Fruit fly (Drosophila melanogaster): Measurements from ENCODE around the gene Jhbp12.

Jhbp12 gene

DNA sequence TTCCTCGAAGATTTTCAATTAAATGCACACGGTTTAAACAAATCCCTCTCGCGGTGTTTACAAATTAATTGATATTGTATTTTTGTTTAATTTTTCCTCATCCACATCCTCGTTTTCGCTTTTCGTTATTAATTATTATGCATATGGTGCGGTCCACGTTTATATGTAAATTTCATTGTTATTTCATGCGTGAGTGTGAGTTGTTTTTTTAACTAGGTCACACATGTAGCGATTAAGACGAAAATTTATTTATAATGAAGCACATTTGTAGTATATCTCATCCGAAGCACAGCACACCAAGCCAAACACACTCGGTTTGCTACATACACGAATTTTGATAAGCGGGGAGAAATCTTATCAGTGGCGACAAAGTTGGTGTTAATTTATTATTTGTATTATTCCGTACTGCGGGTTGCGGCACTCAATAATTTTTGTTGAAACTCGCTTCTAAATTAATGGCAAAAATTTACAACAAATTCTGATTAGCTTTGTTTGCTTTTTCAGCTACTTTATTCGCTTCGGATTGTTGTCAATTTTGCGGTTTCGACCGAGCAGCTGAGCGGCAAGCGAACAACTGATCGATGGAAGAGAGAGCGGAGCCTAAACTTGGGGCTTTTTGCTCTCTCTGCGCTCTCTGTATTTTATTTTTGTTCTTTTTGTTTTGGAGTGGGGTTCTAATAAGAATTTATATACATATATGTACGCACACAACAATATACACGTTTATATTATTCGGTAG is 47.0 kb downstream of the Jhbp12 start:
- TF ChIP-seq Mio (GFP tag; optimal IDR thresholded peaks at IDR 0.05) (no peak), woc (GFP tag; optimal IDR thresholded peaks at IDR 0.05) (no peak), dl (GFP tag; optimal IDR thresholded peaks at IDR 0.05; ENCODE audit: insufficient read depth in 1 of 2, partially characterized antibody in 2 of 2) (peak; percentile 73 to 87), h (GFP tag; optimal IDR thresholded peaks at IDR 0.05) (peak; percentile 48), jim (GFP tag; optimal IDR thresholded peaks at IDR 0.05) (peak; percentile 54), Hnf4 (GFP tag; optimal IDR thresholded peaks at IDR 0.05) (peak; percentile 18), ey (GFP tag; optimal IDR thresholded peaks at IDR 0.05) (no peak), lola (GFP tag; optimal IDR thresholded peaks at IDR 0.05) (no peak), Dif (GFP tag; optimal IDR thresholded peaks at IDR 0.05; ENCODE audit: partially characterized antibody) (peak; percentile 89), usp (GFP tag; optimal IDR thresholded peaks at IDR 0.05) (no peak), psq (GFP tag; optimal IDR thresholded peaks at IDR 0.05) (no peak), CG9705 (GFP tag; optimal IDR thresholded peaks at IDR 0.05) (no peak), Dfd (GFP tag; optimal IDR thresholded peaks at IDR 0.05) (no peak), pan (optimal IDR thresholded peaks at IDR 0.05) (no peak), Sp1 (GFP tag; optimal IDR thresholded peaks at IDR 0.05) (peak; percentile 10), rgr (GFP tag; optimal IDR thresholded peaks at IDR 0.05) (no peak), sage (GFP tag; optimal IDR thresholded peaks at IDR 0.05) (peak; percentile 4), Rel (GFP tag; optimal IDR thresholded peaks at IDR 0.05) (peak; percentile 16), Rel (tag; optimal IDR thresholded peaks at IDR 0.05) (peak; percentile 42), br (GFP tag; optimal IDR thresholded peaks at IDR 0.05) (peak; percentile 32), CG32264 (GFP tag; optimal IDR thresholded peaks at IDR 0.05) (no peak), dmrt93B (GFP tag; optimal IDR thresholded peaks at IDR 0.05) (no peak), Vsx2 (GFP tag; optimal IDR thresholded peaks at IDR 0.05; ENCODE audit: partially characterized antibody) (peak; percentile 65), Hr83 (GFP tag; optimal IDR thresholded peaks at IDR 0.05; ENCODE audit: poor library complexity, severe bottlenecking) (peak; percentile 59), fru (GFP tag; optimal IDR thresholded peaks at IDR 0.05) (peak; percentile 1), CrebA (GFP tag; optimal IDR thresholded peaks at IDR 0.05; ENCODE audit: borderline replicate concordance) (peak; percentile 75), tai (GFP tag; optimal IDR thresholded peaks at IDR 0.05) (no peak), N (GFP tag; optimal IDR thresholded peaks at IDR 0.05) (no peak), brk (GFP tag; optimal IDR thresholded peaks at IDR 0.05) (peak; percentile 60), Myc (optimal IDR thresholded peaks at IDR 0.05) (no peak), dsf (GFP tag; optimal IDR thresholded peaks at IDR 0.05; ENCODE audit: borderline replicate concordance) (no peak), HLH106 (tag; optimal IDR thresholded peaks at IDR 0.05) (no peak)

dm6 chr3R:24572540-24573043 is 48.0 kb downstream of the Jhbp12 start:
- TF ChIP-seq Abd-B (GFP tag; optimal IDR thresholded peaks at IDR 0.05) (no peak), Sp1 (GFP tag; optimal IDR thresholded peaks at IDR 0.05) (peak; percentile 99), CrebA (GFP tag; optimal IDR thresholded peaks at IDR 0.05; ENCODE audit: borderline replicate concordance) (peak; percentile 96), Jra (GFP tag; optimal IDR thresholded peaks at IDR 0.05) (peak; percentile 97), dl (GFP tag; optimal IDR thresholded peaks at IDR 0.05; ENCODE audit: insufficient read depth in 1 of 2, partially characterized antibody in 2 of 2) (peak; percentile 52 to 70), foxo (GFP tag; optimal IDR thresholded peaks at IDR 0.05) (peak; percentile 66 to 99), psq (GFP tag; optimal IDR thresholded peaks at IDR 0.05) (peak; percentile 99), Hr83 (GFP tag; optimal IDR thresholded peaks at IDR 0.05; ENCODE audit: poor library complexity, severe bottlenecking) (peak; percentile 77), Mio (GFP tag; optimal IDR thresholded peaks at IDR 0.05) (peak; percentile 88), sv (GFP tag; optimal IDR thresholded peaks at IDR 0.05) (peak; percentile 97), lola (GFP tag; optimal IDR thresholded peaks at IDR 0.05) (no peak), GATAd (GFP tag; optimal IDR thresholded peaks at IDR 0.05) (peak; percentile 86), dmrt93B (GFP tag; optimal IDR thresholded peaks at IDR 0.05) (peak; percentile 96), tai (GFP tag; optimal IDR thresholded peaks at IDR 0.05) (peak; percentile 95), HLH106 (tag; optimal IDR thresholded peaks at IDR 0.05) (peak; percentile 99), usp (GFP tag; optimal IDR thresholded peaks at IDR 0.05) (no peak), CG9705 (GFP tag; optimal IDR thresholded peaks at IDR 0.05) (peak; percentile 93), N (GFP tag; optimal IDR thresholded peaks at IDR 0.05) (no peak), OdsH (GFP tag; optimal IDR thresholded peaks at IDR 0.05) (peak; percentile 99), brk (GFP tag; optimal IDR thresholded peaks at IDR 0.05) (peak; percentile 98), woc (GFP tag; optimal IDR thresholded peaks at IDR 0.05) (peak; percentile 98), Hr78 (GFP tag; optimal IDR thresholded peaks at IDR 0.05) (no peak), rgr (GFP tag; optimal IDR thresholded peaks at IDR 0.05) (peak; percentile 99), jim (GFP tag; optimal IDR thresholded peaks at IDR 0.05) (no peak), Rel (GFP tag; optimal IDR thresholded peaks at IDR 0.05) (peak; percentile 98), Rel (tag; optimal IDR thresholded peaks at IDR 0.05) (peak; percentile 89), sage (GFP tag; optimal IDR thresholded peaks at IDR 0.05) (peak; percentile 98), ey (GFP tag; optimal IDR thresholded peaks at IDR 0.05) (peak; percentile 99), Vsx2 (GFP tag; optimal IDR thresholded peaks at IDR 0.05; ENCODE audit: partially characterized antibody) (peak; percentile 33), Dfd (GFP tag; optimal IDR thresholded peaks at IDR 0.05) (peak; percentile 27), CG32264 (GFP tag; optimal IDR thresholded peaks at IDR 0.05) (peak; percentile 94), fru (GFP tag; optimal IDR thresholded peaks at IDR 0.05) (peak; percentile 99), h (GFP tag; optimal IDR thresholded peaks at IDR 0.05) (peak; percentile 100), br (GFP tag; optimal IDR thresholded peaks at IDR 0.05) (peak; percentile 99), Hnf4 (GFP tag; optimal IDR thresholded peaks at IDR 0.05) (peak; percentile 99), Dif (GFP tag; optimal IDR thresholded peaks at IDR 0.05; ENCODE audit: partially characterized antibody) (peak; percentile 71), pan (optimal IDR thresholded peaks at IDR 0.05) (no peak), dsf (GFP tag; optimal IDR thresholded peaks at IDR 0.05; ENCODE audit: borderline replicate concordance) (peak; percentile 93), Myc (optimal IDR thresholded peaks at IDR 0.05) (no peak)

Measured in whole organism, wandering third instar larva.